Fruit fly (Drosophila melanogaster): Measurements from ENCODE around the gene Pfdn2.

Pfdn2 gene

DNA sequence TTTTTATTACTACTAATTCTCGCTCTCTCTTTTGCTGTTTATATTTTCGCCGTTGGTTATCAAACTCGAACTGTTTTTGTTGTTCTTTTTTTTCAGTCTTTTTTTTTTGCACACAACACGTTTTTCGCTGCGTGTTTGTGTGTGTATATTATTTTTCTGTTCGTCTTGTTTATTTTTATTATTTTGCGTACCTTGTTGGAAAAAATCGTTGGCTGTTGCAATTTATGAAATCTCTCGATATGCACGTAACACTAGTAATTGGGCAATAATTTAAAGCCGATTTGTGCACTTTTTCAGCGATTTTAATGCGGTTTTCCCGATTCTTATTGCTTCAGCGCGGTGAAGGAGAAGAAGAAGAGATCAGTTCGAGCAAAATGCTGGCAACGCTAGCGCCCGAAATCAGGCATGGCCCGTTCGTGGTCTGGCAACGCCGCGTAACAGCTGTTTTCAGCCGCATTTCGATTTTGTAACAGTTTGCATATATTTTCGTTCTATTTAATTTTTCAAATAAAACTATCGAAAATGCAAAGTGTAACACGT is 46.3 kb upstream of the Pfdn2 start, which contains the start of the genes FoxK and mRpL2 (continued):
- TF ChIP-seq spab (GFP tag; optimal IDR thresholded peaks at IDR 0.05) (peak; percentile 86), Smox (GFP tag; optimal IDR thresholded peaks at IDR 0.05) (peak; percentile 28), CG11762 (GFP tag; optimal IDR thresholded peaks at IDR 0.05; ENCODE audit: insufficient read depth) (peak; percentile 57), CG1621 (tag; optimal IDR thresholded peaks at IDR 0.05) (peak; percentile 70), Hr4 (GFP tag; optimal IDR thresholded peaks at IDR 0.05) (peak; percentile 61), ss (GFP tag; optimal IDR thresholded peaks at IDR 0.05) (peak; percentile 96 to 97), Sox102F (GFP tag; optimal IDR thresholded peaks at IDR 0.05) (peak; percentile 66), lz (GFP tag; optimal IDR thresholded peaks at IDR 0.05) (no peak), CG31627 (GFP tag; optimal IDR thresholded peaks at IDR 0.05) (no peak), Sox15 (GFP tag; optimal IDR thresholded peaks at IDR 0.05) (no peak), CG15336 (GFP tag; IDR thresholded peaks at IDR 0.05) (peak; percentile 75), Gug (GFP tag; IDR thresholded peaks at IDR 0.05) (0 out of 2 replicates have a peak, but pooled peaks have one; percentile 9), Eip78C (GFP tag) (peak; percentile 90), CG9139 (GFP tag; optimal IDR thresholded peaks at IDR 0.05) (peak; percentile 94), CG11294 (GFP tag; IDR thresholded peaks at IDR 0.05) (no peak), Eip93F (GFP tag; optimal IDR thresholded peaks at IDR 0.05) (no peak), Hr39 (GFP tag; optimal IDR thresholded peaks at IDR 0.05) (peak; percentile 12), Ets96B (tag; optimal IDR thresholded peaks at IDR 0.05) (peak; percentile 80), CG8319 (GFP tag; optimal IDR thresholded peaks at IDR 0.05) (peak; percentile 26), achi (GFP tag; optimal IDR thresholded peaks at IDR 0.05) (peak; percentile 66), Met (GFP tag; optimal IDR thresholded peaks at IDR 0.05) (peak; percentile 62), fkh (GFP tag; optimal IDR thresholded peaks at IDR 0.05) (no peak), CG3032 (tag; optimal IDR thresholded peaks at IDR 0.05) (peak; percentile 77), CG11902 (GFP tag; optimal IDR thresholded peaks at IDR 0.05) (no peak), CG32006 (GFP tag; optimal IDR thresholded peaks at IDR 0.05) (peak; percentile 77), acj6 (GFP tag; optimal IDR thresholded peaks at IDR 0.05) (no peak), CG10669 (GFP tag; optimal IDR thresholded peaks at IDR 0.05) (peak; percentile 84), pdm3 (GFP tag; optimal IDR thresholded peaks at IDR 0.05) (peak; percentile 71), CG4318 (GFP tag; optimal IDR thresholded peaks at IDR 0.05) (peak; percentile 11), eg (GFP tag; IDR thresholded peaks at IDR 0.05) (peak; percentile 89), cyc (GFP tag; optimal IDR thresholded peaks at IDR 0.05) (no peak), CG16779 (tag; optimal IDR thresholded peaks at IDR 0.05) (peak; percentile 90), CG6792 (GFP tag; optimal IDR thresholded peaks at IDR 0.05) (peak; percentile 37), vri (GFP tag; optimal IDR thresholded peaks at IDR 0.05) (peak; percentile 85), CG6854 (GFP tag; optimal IDR thresholded peaks at IDR 0.05) (peak; percentile 65), svp (GFP tag) (peak; percentile 74)

DNA sequence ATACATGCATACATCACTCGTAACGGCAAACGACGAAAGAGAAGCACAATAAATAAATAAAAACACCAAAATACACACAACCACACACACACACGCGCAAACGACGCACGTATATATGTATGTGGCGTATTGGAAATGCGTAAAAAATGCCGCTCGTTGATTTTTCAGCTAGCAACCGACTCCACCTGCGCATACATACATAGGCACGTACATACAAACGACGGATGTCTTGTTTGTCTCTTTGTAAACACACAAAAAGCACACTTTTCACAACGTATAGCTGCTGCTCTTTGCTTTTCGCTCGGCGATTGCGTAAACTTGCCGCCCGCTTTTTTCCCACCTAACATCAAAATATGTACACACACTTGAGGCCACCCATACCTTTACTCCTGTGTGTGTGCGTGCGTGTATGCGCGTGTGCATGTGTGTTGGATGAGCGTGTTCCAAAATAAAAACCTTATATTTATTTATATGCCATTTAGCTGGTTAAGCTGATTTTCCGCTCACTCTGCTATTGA is 45.8 kb upstream of the Pfdn2 start:
- TF ChIP-seq Sox102F (GFP tag; optimal IDR thresholded peaks at IDR 0.05): no peak
- TF ChIP-seq CG11294 (GFP tag; IDR thresholded peaks at IDR 0.05): no peak
- no peak for TF ChIP-seq esn (GFP tag; optimal IDR thresholded peaks at IDR 0.05)
- no peak for TF ChIP-seq Hr4 (GFP tag; optimal IDR thresholded peaks at IDR 0.05)
- TF ChIP-seq dsx (GFP tag; optimal IDR thresholded peaks at IDR 0.05; ENCODE audit: poor library complexity, severe bottlenecking): no peak
- peak; percentile 98 for TF ChIP-seq fkh (GFP tag; optimal IDR thresholded peaks at IDR 0.05)
- no peak for TF ChIP-seq CG6163 (GFP tag; IDR thresholded peaks at IDR 0.05)
- TF ChIP-seq CG15336 (GFP tag; IDR thresholded peaks at IDR 0.05): no peak
- TF ChIP-seq vri (GFP tag; optimal IDR thresholded peaks at IDR 0.05): peak; percentile 78
